Worm (Caenorhabditis elegans) whole organism, midembryonic: ENCODE measurements around the gene T21D12.7.

Experiments used
- T22C8.4 ChIP-seq: fragments of 200-800 bp; sonication (Bioruptor generic); IDR thresholded peaks from 2 replicates; pipeline ENCODE4 v1.3.6; 2022; ENCODE audit warnings: missing genetic modification characterization, missing compliant biosample characterization
- cog-1 ChIP-seq: sonication (generic microtip); optimal IDR thresholded peaks from 2 replicates; lab custom pipeline; 2016; ENCODE audit warnings: missing genetic modification characterization, missing compliant biosample characterization
- flt-1 ChIP-seq: fragments of 200-800 bp; sonication (Bioruptor generic); IDR thresholded peaks from 2 replicates; pipeline ENCODE4 v1.3.6; 2022; ENCODE audit warnings: missing genetic modification characterization, missing compliant biosample characterization
- klf-2 ChIP-seq: fragments of 200-800 bp; sonication (Bioruptor generic); conservative IDR thresholded peaks from 2 replicates; pipeline ENCODE4 v1.3.6; 2022; ENCODE audit warnings: missing genetic modification reagents, missing genetic modification characterization, missing compliant biosample characterization
- med-1 ChIP-seq: sonication (generic microtip); optimal IDR thresholded peaks from 2 replicates; lab custom pipeline; 2017; ENCODE audit warnings: missing genetic modification characterization, mild to moderate bottlenecking, missing compliant biosample characterization, antibody characterized with exemption, missing genetic modification reagents; ENCODE audit not compliant: insufficient read depth
- ref-1 ChIP-seq: fragments of 200-800 bp; sonication (Bioruptor generic); conservative IDR thresholded peaks from 2 replicates; pipeline ENCODE4 v1.3.6; 2022; ENCODE audit warnings: missing genetic modification reagents, missing genetic modification characterization, missing compliant biosample characterization
- tab-1 ChIP-seq: fragments of 200-800 bp; sonication (Bioruptor generic); IDR thresholded peaks from 2 replicates; pipeline ENCODE4 v1.3.6; 2022; ENCODE audit warnings: missing genetic modification characterization, missing compliant biosample characterization
- ztf-23 ChIP-seq: fragments of 200-800 bp; sonication (Bioruptor generic); IDR thresholded peaks from 2 replicates; pipeline ENCODE4 v1.3.6; 2022; ENCODE audit warnings: missing genetic modification reagents, missing genetic modification characterization, missing compliant biosample characterization
- ztf-29 ChIP-seq: fragments of 200-800 bp; sonication (Bioruptor generic); IDR thresholded peaks from 2 replicates; pipeline ENCODE4 v1.3.6; 2022; ENCODE audit warnings: missing genetic modification reagents, missing genetic modification characterization, missing compliant biosample characterization

DNA sequence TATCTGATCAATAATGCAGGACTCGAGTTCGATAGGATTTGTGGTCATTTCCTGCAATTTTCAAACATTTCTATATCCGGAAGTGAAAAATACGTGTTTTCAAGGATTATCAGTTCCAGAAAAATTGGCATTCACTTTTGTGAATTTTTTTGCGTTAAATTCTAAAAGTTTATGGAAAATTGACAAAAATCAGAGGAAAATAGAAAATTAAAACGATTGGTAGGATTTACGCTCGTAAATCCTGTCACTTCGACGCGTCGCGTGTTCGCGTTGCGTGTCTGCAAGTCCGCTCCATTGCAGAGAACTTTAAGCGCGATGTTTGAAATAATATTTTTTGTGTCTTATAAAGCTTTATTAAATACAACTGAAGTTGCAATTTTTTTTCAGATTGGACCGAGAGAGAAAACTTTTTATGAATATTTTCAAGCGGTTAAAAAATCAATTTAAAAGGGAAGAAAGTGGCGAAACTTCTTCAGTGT, 35.8 kb downstream of the T21D12.7 start, which contains the start of gene rcat-1:
- TF ChIP-seq T22C8.4 (GFP tag; lab: Robert Waterston, UW): no peak
- no peak for TF ChIP-seq tab-1 (GFP tag; lab: Robert Waterston, UW)
- TF ChIP-seq klf-2 (GFP tag; lab: Robert Waterston, UW): no peak
- TF ChIP-seq ztf-29 (GFP tag; lab: Robert Waterston, UW): no peak
- peak; percentile 69 for TF ChIP-seq flt-1 (GFP tag; lab: Robert Waterston, UW)
- TF ChIP-seq ref-1: no peak
- peak; percentile 51; the same call in 1 of the 2 replicates for TF ChIP-seq ztf-23
- TF ChIP-seq med-1 (GFP tag; lab: Kevin White, UChicago): no peak
- TF ChIP-seq cog-1: peak; percentile 63
